Fruit fly (Drosophila melanogaster) ovary, adult (tissue): ENCODE measurements around the gene Ice2.

Source experiments
- CG17801 ChIP-seq: fragments of 200-800 bp; optimal IDR thresholded peaks from 2 replicates; lab custom pipeline; 2019; ENCODE audit warnings: missing biosample characterization, mild to moderate bottlenecking, missing genetic modification characterization, moderate library complexity; ENCODE audit not compliant: partially characterized antibody

Ice2 gene

DNA sequence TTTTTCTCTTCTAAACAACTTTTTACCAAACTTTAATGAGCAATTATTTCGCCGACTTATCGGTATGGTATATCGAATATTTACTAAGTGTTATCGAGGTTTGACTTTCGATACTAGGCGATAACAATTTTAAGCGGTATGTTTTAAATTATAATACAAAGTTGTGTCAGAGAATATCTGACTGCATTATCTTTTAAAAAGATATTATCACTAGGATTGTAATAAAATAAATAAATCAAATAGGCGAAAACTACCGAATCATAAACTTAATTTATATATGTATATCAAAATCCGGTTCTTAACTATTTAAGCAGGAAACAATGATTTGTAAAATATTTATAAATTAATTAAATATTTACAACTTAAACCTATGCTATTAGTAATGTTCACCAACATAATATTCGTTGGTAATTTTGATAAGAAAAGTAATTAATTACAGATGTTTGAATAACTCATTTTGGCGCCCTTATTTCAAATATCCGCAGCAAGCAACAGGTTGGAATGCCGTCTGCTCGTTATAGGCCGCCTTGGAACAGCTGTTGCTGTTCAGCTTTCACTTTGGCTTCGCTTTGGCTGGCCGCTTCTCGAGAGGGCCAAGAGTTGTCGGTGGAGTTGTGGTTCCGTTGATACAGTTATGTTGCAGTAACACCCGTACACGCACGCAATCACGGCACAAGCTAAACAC is 22.0 kb upstream of the Ice2 start, which contains the start of the genes Sec15 and rtet:
Sec15 (minus strand) TSS at position 66 of the 685 bp plus-strand sequence.
rtet (plus strand) TSS at position 540 of the 685 bp plus-strand sequence.
- peak; percentile 73 for TF ChIP-seq CG17801 (GFP tag; lab: Kevin White, UChicago)

DNA sequence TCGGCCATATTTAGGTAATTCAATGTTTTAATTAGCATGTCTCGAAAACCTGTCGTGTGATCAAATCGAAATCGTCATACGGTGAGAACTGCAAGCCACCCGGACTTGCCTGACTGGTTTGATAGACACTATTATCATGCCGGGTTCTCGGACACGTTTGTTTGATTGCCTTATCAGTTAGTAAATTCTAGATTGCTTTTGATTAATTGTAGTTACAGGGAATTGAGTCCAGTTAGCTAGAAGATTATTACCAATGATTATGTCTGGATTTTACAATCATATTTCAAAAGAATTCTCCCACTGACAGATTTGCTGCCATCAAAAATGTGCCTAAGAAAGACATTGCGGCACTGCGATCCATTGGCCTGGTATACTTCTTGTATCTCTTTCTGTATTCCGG is 20.3 kb upstream of the Ice2 start:
- TF ChIP-seq CG17801 (GFP tag; lab: Kevin White, UChicago), result no peak

DNA sequence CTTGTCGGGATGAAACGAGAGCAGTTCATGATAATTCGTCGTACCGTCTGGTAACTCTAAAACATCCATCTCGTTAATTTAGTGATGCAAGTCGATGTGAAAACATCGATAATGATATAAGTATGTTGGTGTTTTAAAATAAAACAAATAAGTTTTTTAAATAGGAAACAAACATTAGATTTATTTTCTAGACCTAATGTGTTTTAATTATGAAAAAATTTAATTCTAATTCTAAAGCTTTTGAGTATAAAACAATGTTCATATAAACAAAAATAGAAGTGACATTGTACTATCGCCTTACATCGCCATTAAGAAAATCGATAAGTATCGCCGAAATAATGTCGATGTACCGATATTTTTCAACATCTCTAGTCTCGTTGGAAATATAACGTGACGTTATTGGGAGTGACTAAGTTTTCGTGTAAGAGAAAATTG is 19.0 kb upstream of the Ice2 start, which contains the start of gene Rab11:
Rab11 (plus strand) TSS at position 363 of the 435 bp plus-strand sequence.
- TF ChIP-seq CG17801 (GFP tag; lab: Kevin White, UChicago), result peak; percentile 76

DNA sequence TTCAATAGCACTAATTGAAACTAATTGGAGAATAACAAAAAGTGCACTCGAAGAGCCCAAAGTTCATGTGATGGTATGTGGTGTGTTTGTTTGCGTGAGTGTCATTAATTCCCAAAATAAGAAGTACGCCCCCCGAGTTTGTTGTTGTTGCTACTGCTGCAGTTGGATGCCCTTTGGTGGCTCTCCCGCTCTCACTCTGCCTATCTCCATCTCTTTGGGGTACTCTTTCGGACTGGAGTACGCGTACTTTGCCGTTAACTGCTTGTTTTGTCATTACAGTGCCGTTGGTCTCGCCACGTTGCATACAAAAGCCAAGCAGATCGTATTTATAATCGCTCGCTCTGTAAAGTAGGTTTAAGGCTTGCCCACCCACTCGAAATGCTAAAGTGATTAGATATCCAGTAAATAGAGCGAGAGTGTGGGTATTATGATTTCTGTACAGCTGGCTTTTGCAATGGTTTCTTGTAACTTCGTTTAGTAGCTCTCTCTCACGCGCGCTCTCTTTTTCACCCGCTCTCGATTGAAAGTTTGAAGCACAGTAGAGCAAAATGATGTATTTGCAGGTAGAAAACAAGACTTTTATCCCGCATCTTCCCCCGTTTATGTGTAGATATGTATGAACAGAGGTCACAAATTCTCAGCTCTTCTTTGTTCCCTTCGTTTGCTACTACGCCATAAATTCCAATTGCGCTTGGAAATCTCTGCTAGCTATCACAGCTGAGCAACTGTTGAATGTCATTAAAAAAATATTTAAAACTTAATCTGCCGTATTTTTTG is 17.9 kb upstream of the Ice2 start:
- TF ChIP-seq CG17801 (GFP tag; lab: Kevin White, UChicago), result peak; percentile 45

DNA sequence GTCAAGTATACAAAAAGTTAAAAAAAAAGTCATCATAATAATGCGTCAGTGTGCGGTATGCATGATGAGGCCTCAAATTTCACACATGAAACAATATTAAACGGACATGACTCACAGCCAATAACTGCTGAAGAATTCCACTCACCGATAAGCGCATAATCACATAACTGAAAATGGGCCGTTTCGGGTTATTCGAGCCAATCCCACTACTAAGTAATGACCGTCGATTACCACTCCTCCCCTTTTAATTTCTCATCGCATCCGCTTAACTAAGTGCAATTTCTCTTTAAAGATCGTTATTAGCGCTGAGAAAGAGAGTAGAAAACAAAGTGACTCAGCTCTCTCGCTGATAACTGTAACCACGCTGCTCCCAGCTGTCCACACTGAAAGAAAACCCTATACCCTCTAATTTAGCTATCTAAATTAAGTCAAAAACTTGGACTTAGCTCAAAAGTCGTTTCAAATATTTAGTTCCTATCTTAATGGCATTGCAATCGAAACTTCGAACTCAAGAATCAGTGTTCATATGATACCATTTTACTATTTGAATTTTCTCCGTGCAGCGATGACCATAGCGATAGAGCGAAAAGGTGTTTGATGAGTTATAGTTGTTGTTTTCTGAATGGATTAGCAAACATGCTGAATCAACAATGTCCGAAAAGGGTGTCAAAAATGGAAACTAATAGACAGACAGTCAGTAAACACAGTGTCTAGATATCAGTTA is 17.1 kb upstream of the Ice2 start:
- peak; percentile 71 for TF ChIP-seq CG17801 (GFP tag; lab: Kevin White, UChicago)

DNA sequence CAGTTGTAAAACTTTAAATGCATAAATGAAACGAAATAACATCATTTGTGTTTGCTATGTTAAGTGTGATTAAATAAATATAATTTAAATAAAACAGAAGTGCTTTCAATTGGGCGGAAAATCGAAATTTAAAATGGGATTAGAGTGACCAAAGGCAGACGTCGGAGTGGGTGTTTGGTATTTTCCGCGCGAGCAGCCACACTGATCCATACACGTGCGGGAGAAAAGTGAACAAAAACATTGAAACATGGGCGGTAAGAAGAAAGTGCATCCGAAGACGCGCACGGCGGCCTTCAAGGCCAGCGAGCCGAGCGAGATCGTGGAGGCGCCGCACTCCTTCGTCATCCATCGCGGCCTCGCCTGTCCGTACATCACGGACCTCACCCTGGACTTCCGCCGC is 14.0 kb upstream of the Ice2 start, which contains the start of gene ppan:
ppan (plus strand) TSS at position 198 of the 400 bp plus-strand sequence.
- TF ChIP-seq CG17801 (GFP tag; lab: Kevin White, UChicago), result no peak

DNA sequence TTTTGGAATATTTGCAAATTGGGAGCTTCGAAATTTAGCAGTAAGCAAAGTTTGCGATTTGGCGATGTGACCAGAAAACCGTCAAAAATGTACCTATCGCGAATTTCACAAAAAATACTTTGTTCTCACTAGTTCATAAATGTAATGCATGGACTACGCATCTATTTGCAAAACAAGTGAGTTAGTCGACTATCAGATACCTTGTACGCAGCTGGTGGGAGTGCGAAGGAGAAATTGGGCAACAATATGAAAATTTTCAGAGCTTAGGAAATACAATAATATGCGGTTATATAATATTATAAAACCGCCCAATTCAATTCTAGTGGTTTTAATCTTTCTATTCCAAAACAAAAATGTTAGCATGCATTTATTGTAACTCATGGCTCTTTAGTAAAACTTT is 11.2 kb upstream of the Ice2 start, which contains the start of gene Bdbt:
Bdbt (minus strand) TSS at position 73 of the 400 bp plus-strand sequence.
- peak; percentile 40 for TF ChIP-seq CG17801 (GFP tag; lab: Kevin White, UChicago)

DNA sequence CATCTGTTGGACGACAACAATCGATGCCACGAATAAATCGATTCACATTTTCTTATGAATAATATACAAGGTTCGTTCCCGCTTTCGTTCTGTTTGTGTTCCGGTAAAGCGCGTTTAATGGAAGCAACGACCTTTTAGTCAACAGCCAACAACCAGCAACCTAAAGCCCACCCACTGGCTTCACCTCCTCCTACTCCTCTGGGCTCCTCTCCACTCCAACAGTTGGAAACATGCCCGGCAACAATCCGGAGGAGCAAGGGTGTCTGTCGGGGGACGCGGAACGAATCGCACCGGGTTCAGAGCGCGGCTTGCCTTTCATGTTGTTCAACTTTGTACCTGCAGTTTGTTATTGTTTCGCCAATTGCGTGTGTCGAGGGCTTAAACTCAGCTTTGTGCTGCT is 5.8 kb upstream of the Ice2 start:
- TF ChIP-seq CG17801 (GFP tag; lab: Kevin White, UChicago), result no peak

DNA sequence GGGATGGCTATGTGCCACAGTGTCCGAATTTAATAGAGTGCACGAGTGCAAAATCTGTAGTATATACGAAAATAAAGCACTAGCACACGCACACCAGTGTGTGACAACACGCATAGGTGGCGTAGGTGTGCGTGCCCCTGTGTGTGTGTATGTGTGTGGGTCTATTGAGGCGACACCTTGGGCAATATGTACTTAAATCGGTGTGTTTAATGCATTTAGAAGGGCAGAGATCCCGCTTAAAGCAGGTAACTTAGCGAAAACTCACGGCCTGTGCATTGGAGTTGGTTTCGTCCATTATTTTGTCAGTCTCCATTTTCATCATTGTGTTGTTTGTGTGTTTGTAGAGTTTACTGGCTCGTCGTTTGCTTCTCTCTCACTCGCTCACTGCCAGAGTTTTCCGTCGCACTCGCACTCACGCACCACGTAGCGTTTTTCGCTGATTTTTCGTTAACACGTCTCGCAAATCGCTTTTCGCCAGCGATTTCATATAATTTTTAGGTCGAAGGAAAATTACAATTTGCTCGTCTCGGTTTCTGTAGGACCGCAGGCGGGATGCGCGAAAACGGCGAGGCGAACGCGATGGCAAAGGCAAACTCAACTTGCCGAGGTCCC is 3.2 kb upstream of the Ice2 start:
- TF ChIP-seq CG17801 (GFP tag; lab: Kevin White, UChicago), result no peak

DNA sequence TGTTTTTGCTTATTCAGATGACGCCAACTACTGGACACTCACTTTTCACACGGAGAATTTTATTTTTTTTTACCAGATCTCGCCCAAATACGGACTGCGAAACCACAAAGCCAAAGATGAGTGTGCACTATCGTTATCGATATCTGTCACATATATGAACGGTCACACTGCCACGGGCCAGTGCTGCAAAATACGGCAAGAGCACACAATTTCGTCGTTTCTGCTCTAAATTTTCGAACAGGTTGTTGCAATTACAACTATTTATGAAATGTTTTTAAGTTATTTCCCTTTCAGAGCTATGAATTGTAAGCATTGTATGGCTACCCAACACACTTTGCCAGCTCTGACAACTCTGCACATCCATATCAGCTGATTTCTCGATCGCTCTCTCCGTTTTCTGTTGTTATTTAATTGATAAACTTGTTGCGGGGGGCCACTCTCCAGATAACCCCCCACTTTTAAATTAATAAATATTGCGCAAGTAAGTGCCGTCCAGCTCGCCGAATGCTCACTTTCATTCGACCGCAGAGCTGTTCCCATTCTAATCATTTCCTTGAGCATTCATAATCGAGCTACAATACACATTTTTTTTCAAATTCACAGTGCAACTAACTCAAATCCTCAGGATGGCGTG is 2.5 kb upstream of the Ice2 start, which contains the start of the genes slmb and CG5793:
slmb (minus strand) TSS at position 134 of the 634 bp plus-strand sequence.
CG5793 (plus strand) TSS at position 222 of the 634 bp plus-strand sequence.
- peak; percentile 60 for TF ChIP-seq CG17801 (GFP tag; lab: Kevin White, UChicago)

DNA sequence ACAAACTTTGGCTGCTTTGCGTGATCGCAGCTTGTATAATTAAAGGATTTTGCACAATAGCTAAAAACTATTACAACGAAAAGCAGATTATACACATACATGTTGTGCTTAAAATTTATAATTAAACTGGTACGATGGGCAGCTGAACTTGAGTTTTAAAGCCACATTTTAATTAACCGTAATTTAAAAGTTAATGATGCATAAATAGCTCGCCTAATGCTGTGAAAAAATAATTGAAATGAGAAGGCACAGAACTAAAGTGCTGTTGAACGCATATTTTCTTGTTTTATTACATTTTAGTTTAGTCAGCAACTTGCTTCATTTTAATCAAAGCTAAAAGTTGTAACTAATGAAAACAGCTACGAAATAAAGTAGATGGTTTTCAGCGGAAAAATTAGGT is 399 bp upstream of the Ice2 start, which contains the start of gene Obp93a:
Obp93a (minus strand) TSS at position 101 of the 400 bp plus-strand sequence.
- no peak for TF ChIP-seq CG17801 (GFP tag; lab: Kevin White, UChicago)

DNA sequence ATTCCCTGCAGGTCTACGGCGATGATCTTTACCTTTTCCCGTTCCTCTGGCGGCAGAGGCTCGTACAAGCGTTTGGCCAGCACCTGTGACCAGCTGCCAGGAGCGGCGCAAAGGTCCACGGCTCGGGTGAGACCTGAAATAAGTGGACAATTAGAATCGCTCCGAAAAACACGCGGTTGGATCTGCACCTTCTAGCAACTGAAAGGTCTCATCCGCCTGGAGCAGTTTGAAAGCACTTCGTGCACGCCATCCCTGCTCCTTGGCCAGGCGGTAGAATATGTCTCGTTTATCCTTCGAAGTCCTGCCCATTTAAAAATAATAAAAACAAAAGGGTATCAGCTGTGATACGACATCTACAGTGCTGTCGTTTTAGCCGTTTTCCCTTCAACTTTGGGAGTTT is 3.5 kb downstream of the Ice2 start, which contains the start of gene Trm7-34:
Trm7-34 (minus strand) TSS at position 365 of the 400 bp plus-strand sequence.
- no peak for TF ChIP-seq CG17801 (GFP tag; lab: Kevin White, UChicago)

DNA sequence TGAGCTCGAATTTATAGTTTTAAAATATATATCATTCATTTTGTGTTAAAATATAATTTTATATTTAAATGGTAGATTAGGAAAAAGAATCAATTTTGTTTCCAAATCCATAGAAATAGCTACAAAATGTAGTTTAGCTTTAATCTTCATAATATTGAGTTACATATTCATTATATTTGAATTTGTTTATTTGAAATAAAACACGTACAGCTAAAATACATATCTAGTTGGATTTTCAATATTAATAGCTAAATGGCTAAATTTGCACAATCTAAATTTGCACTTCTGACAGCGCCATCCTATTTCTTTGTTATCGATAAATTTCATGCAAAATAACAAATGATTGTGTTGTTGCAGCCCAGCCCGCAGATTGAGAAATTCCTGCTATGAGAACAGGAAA is 3.9 kb downstream of the Ice2 start, which contains the start of gene Usp8:
Usp8 (plus strand) TSS at position 312 of the 400 bp plus-strand sequence.
- TF ChIP-seq CG17801 (GFP tag; lab: Kevin White, UChicago), result peak; percentile 45
